Fruit fly (Drosophila melanogaster) whole organism, embryonic: ENCODE data around the gene CG12539.

Experiments
- Antp ChIP-seq: fragments of 200-800 bp; sonication (Bioruptor generic); optimal IDR thresholded peaks from 3 replicates; lab custom pipeline; 2016; ENCODE audit warnings: missing biosample characterization, missing genetic modification characterization
- CG11093 ChIP-seq: fragments of 200-800 bp; sonication (Bioruptor generic); IDR thresholded peaks from 3 replicates; pipeline ENCODE4 v1.3.6; 2022; ENCODE audit warnings: missing biosample characterization, missing genetic modification characterization
- CG11456 ChIP-seq: fragments of 200-800 bp; sonication (Bioruptor generic); IDR thresholded peaks from 3 replicates; pipeline ENCODE4 v1.3.6; 2022; ENCODE audit warnings: missing biosample characterization, missing genetic modification characterization
- CG11696 ChIP-seq: fragments of 200-800 bp; sonication (Bioruptor generic); IDR thresholded peaks from 2 replicates; pipeline ENCODE4 v1.3.6; 2022; ENCODE audit warnings: missing biosample characterization, missing genetic modification characterization
- CG12219 ChIP-seq: fragments of 200-800 bp; sonication (Bioruptor generic); optimal IDR thresholded peaks from 3 replicates; lab custom pipeline; 2018; ENCODE audit warnings: missing biosample characterization, mild to moderate bottlenecking, missing genetic modification characterization
- CG12744 ChIP-seq: fragments of 200-800 bp; sonication (Bioruptor generic); optimal IDR thresholded peaks from 2 replicates; lab custom pipeline; 2016; ENCODE audit warnings: missing biosample characterization, missing genetic modification characterization
- CG13624 ChIP-seq: fragments of 200-800 bp; sonication (Bioruptor generic); optimal IDR thresholded peaks from 2 replicates; lab custom pipeline; 2016; ENCODE audit warnings: missing biosample characterization, missing genetic modification characterization
- CG14050 ChIP-seq: fragments of 200-800 bp; sonication (Bioruptor generic); IDR thresholded peaks from 3 replicates; pipeline ENCODE4 v1.3.6; 2022; ENCODE audit warnings: missing biosample characterization, missing genetic modification characterization
- CG14860 ChIP-seq: fragments of 200-800 bp; sonication (Bioruptor generic); IDR thresholded peaks from 3 replicates; pipeline ENCODE4 v1.3.6; 2022; ENCODE audit warnings: missing biosample characterization, missing genetic modification characterization; ENCODE audit not compliant: partially characterized antibody
- CG15269 ChIP-seq: fragments of 200-800 bp; sonication (Bioruptor generic); optimal IDR thresholded peaks from 2 replicates; lab custom pipeline; 2018; ENCODE audit warnings: missing biosample characterization, mild to moderate bottlenecking, missing genetic modification characterization, moderate library complexity
- CG17186 ChIP-seq: fragments of 200-800 bp; sonication (Bioruptor generic); optimal IDR thresholded peaks from 3 replicates; lab custom pipeline; 2017; ENCODE audit warnings: missing biosample characterization, missing genetic modification reagents, missing genetic modification characterization
- CG17385 ChIP-seq: fragments of 200-800 bp; sonication (Bioruptor generic); optimal IDR thresholded peaks from 3 replicates; lab custom pipeline; 2018; ENCODE audit warnings: missing biosample characterization, mild to moderate bottlenecking, missing genetic modification characterization
- CG17568 ChIP-seq: fragments of 200-800 bp; sonication (Bioruptor generic); optimal IDR thresholded peaks from 2 replicates; lab custom pipeline; 2018; ENCODE audit warnings: missing biosample characterization, mild to moderate bottlenecking, missing genetic modification characterization, moderate library complexity
- CG17802 ChIP-seq: fragments of 200-800 bp; sonication (Bioruptor generic); optimal IDR thresholded peaks from 2 replicates; lab custom pipeline; 2018; ENCODE audit warnings: missing biosample characterization, mild to moderate bottlenecking, missing genetic modification characterization, moderate library complexity
- CG18476 ChIP-seq: fragments of 200-800 bp; sonication (Bioruptor generic); optimal IDR thresholded peaks from 2 replicates; lab custom pipeline; 2016; ENCODE audit warnings: missing biosample characterization, mild to moderate bottlenecking, missing genetic modification characterization
- CG2129 ChIP-seq: fragments of 200-800 bp; sonication (Bioruptor generic); IDR thresholded peaks from 2 replicates; pipeline ENCODE4 v1.3.6; 2022; ENCODE audit warnings: missing biosample characterization, missing genetic modification characterization; ENCODE audit not compliant: partially characterized antibody
- CG2199 ChIP-seq: fragments of 200-800 bp; sonication (Bioruptor generic); IDR thresholded peaks from 3 replicates; pipeline ENCODE4 v1.3.6; 2022; ENCODE audit warnings: missing biosample characterization, missing genetic modification characterization
- CG3407 ChIP-seq: fragments of 200-800 bp; sonication (Bioruptor generic); optimal IDR thresholded peaks from 2 replicates; lab custom pipeline; 2018; ENCODE audit warnings: missing biosample characterization, mild to moderate bottlenecking, missing genetic modification characterization
- CG3726 ChIP-seq: fragments of 200-800 bp; sonication (Bioruptor generic); IDR thresholded peaks from 3 replicates; pipeline ENCODE4, ENCODE4 v1.3.6; 2022; ENCODE audit warnings: missing biosample characterization, missing genetic modification characterization
- CG4820 ChIP-seq: fragments of 200-800 bp; sonication (Bioruptor generic); optimal IDR thresholded peaks from 3 replicates; lab custom pipeline; 2016; ENCODE audit warnings: missing biosample characterization, missing genetic modification characterization
- CG4854 ChIP-seq: fragments of 200-800 bp; sonication (Bioruptor generic); optimal IDR thresholded peaks from 2 replicates; lab custom pipeline; 2016; ENCODE audit warnings: missing biosample characterization, missing genetic modification characterization, inconsistent platforms
- CG7271 ChIP-seq: fragments of 200-800 bp; sonication (Bioruptor generic); optimal IDR thresholded peaks from 2 replicates; lab custom pipeline; 2018; ENCODE audit warnings: missing biosample characterization, mild to moderate bottlenecking, missing genetic modification characterization, moderate library complexity
- CG7928 ChIP-seq: fragments of 200-800 bp; sonication (Bioruptor generic); optimal IDR thresholded peaks from 2 replicates; lab custom pipeline; 2017; ENCODE audit warnings: missing biosample characterization, mild to moderate bottlenecking, missing genetic modification characterization
- CG8765 ChIP-seq: fragments of 200-800 bp; sonication (Bioruptor generic); IDR thresholded peaks from 2 replicates; pipeline ENCODE4 v1.3.6; 2022; ENCODE audit warnings: missing biosample characterization, missing genetic modification characterization
- Dbx ChIP-seq: fragments of 200-800 bp; sonication (Bioruptor generic); IDR thresholded peaks from 3 replicates; pipeline ENCODE4 v1.3.6; 2022; ENCODE audit warnings: missing biosample characterization, missing genetic modification characterization
- Dip2 ChIP-seq: fragments of 200-800 bp; sonication (Bioruptor generic); IDR thresholded peaks from 2 replicates; pipeline ENCODE4 v1.3.6; 2022; ENCODE audit warnings: missing biosample characterization, missing genetic modification characterization
- Eip74EF ChIP-seq, 2 experiments: fragments of 200-800 bp in 1 of 2; fragments of >200 bp in 1 of 2; sonication (Bioruptor generic) in 1 of 2; optimal IDR thresholded peaks; 2 replicates each; lab custom pipeline; 2017 to 2019; ENCODE audit warnings: missing biosample characterization in 2 of 2, missing genetic modification characterization in 2 of 2, mild to moderate bottlenecking in 1 of 2, moderate library complexity in 1 of 2
- Hr78 ChIP-seq, 2 experiments: fragments of 200-800 bp in 1 of 2; fragments of >200 bp in 1 of 2; sonication (Bioruptor generic) in 1 of 2; optimal IDR thresholded peaks; 2 replicates each; lab custom pipeline; 2017 to 2019; ENCODE audit warnings: missing biosample characterization in 2 of 2, missing genetic modification characterization in 2 of 2, mild to moderate bottlenecking in 1 of 2, moderate library complexity in 1 of 2
- Nf-YC ChIP-seq: fragments of 200-800 bp; optimal IDR thresholded peaks from 3 replicates; lab custom pipeline; 2019; ENCODE audit warnings: missing biosample characterization, mild to moderate bottlenecking, missing genetic modification characterization, moderate library complexity
- Ptx1 ChIP-seq: fragments of 200-800 bp; sonication (Bioruptor generic); IDR thresholded peaks from 2 replicates; pipeline ENCODE4 v1.3.6; 2022; ENCODE audit warnings: missing biosample characterization, missing genetic modification characterization
- Rx ChIP-seq: fragments of 200-800 bp; sonication (Bioruptor generic); IDR thresholded peaks from 2 replicates; pipeline ENCODE4 v1.3.6; 2022; ENCODE audit warnings: missing biosample characterization, missing genetic modification characterization
- Trl ChIP-seq, 3 experiments: fragments of >200 bp in 2 of 3; fragments of 200-800 bp in 1 of 3; sonication (Bioruptor generic) in 1 of 3; optimal IDR thresholded peaks; 2 replicates in 1 of 3; 3 replicates in 2 of 3; lab custom pipeline; 2016 to 2017; ENCODE audit warnings: missing biosample characterization in 1 of 3, missing genetic modification characterization in 1 of 3
- aop ChIP-seq: fragments of 200-800 bp; sonication (Bioruptor generic); IDR thresholded peaks from 2 replicates; pipeline ENCODE4 v1.3.6; 2022; ENCODE audit warnings: missing biosample characterization, missing genetic modification characterization
- az2 ChIP-seq: fragments of 200-800 bp; sonication (Bioruptor generic); optimal IDR thresholded peaks from 3 replicates; lab custom pipeline; 2016; ENCODE audit warnings: missing biosample characterization, missing genetic modification characterization
- bab2 ChIP-seq: fragments of 200-800 bp; sonication (Bioruptor generic); optimal IDR thresholded peaks from 2 replicates; lab custom pipeline; 2016; ENCODE audit warnings: missing biosample characterization, missing genetic modification characterization
- chinmo ChIP-seq: fragments of 200-800 bp; sonication (Bioruptor generic); IDR thresholded peaks from 4 replicates; pipeline ENCODE4 v1.3.6; 2022; ENCODE audit warnings: missing biosample characterization, missing genetic modification characterization; ENCODE audit not compliant: partially characterized antibody
- dan ChIP-seq: fragments of 200-800 bp; sonication (Bioruptor generic); IDR thresholded peaks from 2 replicates; pipeline ENCODE4 v1.3.6; 2022; ENCODE audit warnings: missing biosample characterization, missing genetic modification characterization
- dm ChIP-seq: fragments of 200-800 bp; sonication (Bioruptor generic); optimal IDR thresholded peaks from 3 replicates; lab custom pipeline; 2016; ENCODE audit warnings: missing biosample characterization, missing genetic modification characterization
- fd102C ChIP-seq: fragments of 200-800 bp; sonication (Bioruptor generic); optimal IDR thresholded peaks from 2 replicates; lab custom pipeline; 2018; ENCODE audit warnings: missing biosample characterization, mild to moderate bottlenecking, missing genetic modification characterization, moderate library complexity
- gcm ChIP-seq: fragments of 200-800 bp; sonication (Bioruptor generic); optimal IDR thresholded peaks from 2 replicates; lab custom pipeline; 2019; ENCODE audit warnings: missing biosample characterization, mild to moderate bottlenecking, missing genetic modification characterization, moderate library complexity
- hb ChIP-seq: fragments of 200-800 bp; sonication (Bioruptor generic); IDR thresholded peaks from 3 replicates; pipeline ENCODE4 v1.3.6; 2022; ENCODE audit warnings: missing biosample characterization, missing genetic modification characterization; ENCODE audit not compliant: partially characterized antibody
- hbn ChIP-seq: fragments of 200-800 bp; sonication (Bioruptor generic); IDR thresholded peaks from 2 replicates; pipeline ENCODE4 v1.3.6; 2022; ENCODE audit warnings: missing biosample characterization, missing genetic modification characterization; ENCODE audit not compliant: partially characterized antibody
- ind ChIP-seq: fragments of 200-800 bp; sonication (Bioruptor generic); optimal IDR thresholded peaks from 3 replicates; lab custom pipeline; 2016; ENCODE audit warnings: missing biosample characterization, missing genetic modification characterization
- ken ChIP-seq: fragments of 200-800 bp; sonication (Bioruptor generic); IDR thresholded peaks from 3 replicates; pipeline ENCODE4 v1.3.6; 2022; ENCODE audit warnings: missing biosample characterization, missing genetic modification characterization
- kni ChIP-seq: fragments of 200-800 bp; sonication (Bioruptor generic); optimal IDR thresholded peaks from 3 replicates; lab custom pipeline; 2017; ENCODE audit warnings: mild to moderate bottlenecking, missing biosample characterization, missing genetic modification reagents, missing genetic modification characterization
- lbe ChIP-seq: fragments of 200-800 bp; sonication (Bioruptor generic); optimal IDR thresholded peaks from 2 replicates; lab custom pipeline; 2016; ENCODE audit warnings: missing biosample characterization, mild to moderate bottlenecking, missing genetic modification characterization
- onecut ChIP-seq: fragments of 200-800 bp; sonication (Bioruptor generic); IDR thresholded peaks from 2 replicates; pipeline ENCODE4 v1.3.6; 2022; ENCODE audit warnings: missing biosample characterization, missing genetic modification characterization
- slou ChIP-seq: fragments of 200-800 bp; sonication (Bioruptor generic); optimal IDR thresholded peaks from 3 replicates; lab custom pipeline; 2016; ENCODE audit warnings: missing biosample characterization, missing genetic modification characterization
- unpg ChIP-seq: fragments of 200-800 bp; sonication (Bioruptor generic); optimal IDR thresholded peaks from 3 replicates; lab custom pipeline; 2018; ENCODE audit warnings: missing biosample characterization, mild to moderate bottlenecking, missing genetic modification characterization, moderate library complexity
- wdn ChIP-seq: fragments of 200-800 bp; sonication (Bioruptor generic); IDR thresholded peaks from 2 replicates; pipeline ENCODE4 v1.3.6; 2022; ENCODE audit warnings: missing biosample characterization, missing genetic modification characterization

Gene CG12539

dm6 chrX:14841893-14842505 lies 2.6 kb downstream of the CG12539 start (continued):
- TF ChIP-seq CG18476 (GFP tag; lab: Kevin White, UChicago): no peak
- no peak for TF ChIP-seq CG11456
- TF ChIP-seq CG12219: no peak
- no peak for TF ChIP-seq CG12744 (GFP tag; lab: Kevin White, UChicago)
- TF ChIP-seq Rx (GFP tag; lab: Robert Waterston, UW): no peak
- no peak for TF ChIP-seq bab2 (GFP tag; lab: Kevin White, UChicago)
- no peak for TF ChIP-seq Ptx1 (GFP tag; lab: Robert Waterston, UW)
- TF ChIP-seq aop (GFP tag; lab: Robert Waterston, UW): no peak
- TF ChIP-seq CG17568 (GFP tag; lab: Kevin White, UChicago): no peak
- TF ChIP-seq ind (GFP tag; lab: Kevin White, UChicago): no peak
- TF ChIP-seq az2 (GFP tag; lab: Kevin White, UChicago): no peak
- 0 out of 3 replicates have a peak, but pooled peaks have one; percentile 21 for TF ChIP-seq Dbx (GFP tag; lab: Robert Waterston, UW)
- no peak for TF ChIP-seq CG13624 (GFP tag; lab: Kevin White, UChicago)
- TF ChIP-seq fd102C (GFP tag; lab: Kevin White, UChicago): no peak
- TF ChIP-seq Dip2 (GFP tag; lab: Robert Waterston, UW): no peak
- no peak for TF ChIP-seq CG17186 (GFP tag; lab: Kevin White, UChicago)
- no peak for TF ChIP-seq gcm
- no peak for TF ChIP-seq hbn (GFP tag; lab: Robert Waterston, UW)
- TF ChIP-seq hb (GFP tag; lab: Robert Waterston, UW): no peak
- no peak for TF ChIP-seq CG17802 (tag; lab: Kevin White, UChicago)
- no peak for TF ChIP-seq Nf-YC
- TF ChIP-seq Eip74EF (GFP tag; optimal IDR thresholded peaks at IDR 0.05; lab: Kevin White, UChicago): no peak
- TF ChIP-seq Trl (optimal IDR thresholded peaks at IDR 0.05; lab: Kevin White, UChicago): no peak
- no peak for TF ChIP-seq Trl (GFP tag; optimal IDR thresholded peaks at IDR 0.05; lab: Kevin White, UChicago)
- peak; percentile 24 for TF ChIP-seq CG7928
- TF ChIP-seq lbe (GFP tag; lab: Kevin White, UChicago): no peak
- TF ChIP-seq slou (GFP tag; lab: Kevin White, UChicago): no peak
- TF ChIP-seq CG11696: no peak
- TF ChIP-seq CG7271 (tag; lab: Kevin White, UChicago): no peak
- no peak for TF ChIP-seq CG15269 (tag; lab: Kevin White, UChicago)
- TF ChIP-seq onecut: peak; percentile 44
- TF ChIP-seq ken (GFP tag; lab: Robert Waterston, UW): no peak
- 0 out of 3 replicates have a peak, but pooled peaks have one; percentile 43 for TF ChIP-seq CG2199 (GFP tag; lab: Robert Waterston, UW)
- no peak for TF ChIP-seq Hr78 (GFP tag; optimal IDR thresholded peaks at IDR 0.05; lab: Kevin White, UChicago)
- no peak for TF ChIP-seq kni (GFP tag; lab: Kevin White, UChicago)
- no peak for TF ChIP-seq wdn (GFP tag; lab: Robert Waterston, UW)
- no peak for TF ChIP-seq dan (GFP tag; lab: Robert Waterston, UW)
- TF ChIP-seq CG11093 (GFP tag; lab: Robert Waterston, UW): no peak
- TF ChIP-seq CG14860 (GFP tag; lab: Robert Waterston, UW): no peak
- no peak for TF ChIP-seq Antp (GFP tag; lab: Kevin White, UChicago)
- TF ChIP-seq CG4854 (GFP tag; lab: Kevin White, UChicago): no peak
- TF ChIP-seq CG8765 (GFP tag; lab: Robert Waterston, UW): no peak
- TF ChIP-seq CG14050 (GFP tag; lab: Robert Waterston, UW): no peak
- TF ChIP-seq CG3726 (GFP tag; lab: Robert Waterston, UW): no peak
- TF ChIP-seq dm: no peak
- TF ChIP-seq CG17385 (GFP tag; lab: Kevin White, UChicago): no peak
- TF ChIP-seq CG3407 (GFP tag; lab: Kevin White, UChicago): no peak
- 0 out of 4 replicates have a peak, but pooled peaks have one; percentile 30 for TF ChIP-seq chinmo (GFP tag; lab: Robert Waterston, UW)
- no peak for TF ChIP-seq CG4820 (GFP tag; lab: Kevin White, UChicago)
- no peak for TF ChIP-seq CG2129 (GFP tag; lab: Robert Waterston, UW)
- TF ChIP-seq unpg (GFP tag; lab: Kevin White, UChicago): peak; percentile 2
